Worm (Caenorhabditis elegans) whole organism, young adult: ENCODE results near the gene srx-9.

Experiments
- C17E4.6 ChIP-seq: fragments of 200-800 bp; sonication (Bioruptor generic); IDR thresholded peaks from 2 replicates; pipeline ENCODE4 v1.3.6; 2022; ENCODE audit warnings: missing genetic modification reagents, missing genetic modification characterization, missing compliant biosample characterization
- F37B4.10 ChIP-seq: fragments of 200-800 bp; sonication (Bioruptor generic); IDR thresholded peaks from 2 replicates; pipeline ENCODE4 v1.3.6; 2022; ENCODE audit warnings: missing genetic modification characterization, missing compliant biosample characterization
- F39B2.1 ChIP-seq: fragments of 200-800 bp; sonication (Bioruptor generic); IDR thresholded peaks from 2 replicates; pipeline ENCODE4 v1.3.6; 2022; ENCODE audit warnings: missing genetic modification reagents, missing genetic modification characterization, missing compliant biosample characterization
- F49E8.2 ChIP-seq: sonication (generic microtip); optimal IDR thresholded peaks from 3 replicates; lab custom pipeline; 2017; ENCODE audit warnings: missing genetic modification characterization, mild to moderate bottlenecking, missing compliant biosample characterization, antibody characterized with exemption, moderate library complexity; ENCODE audit not compliant: insufficient read depth
- K12H6.12 ChIP-seq: fragments of 200-800 bp; sonication (Bioruptor generic); optimal IDR thresholded peaks from 2 replicates; lab custom pipeline; 2018; ENCODE audit warnings: mild to moderate bottlenecking, missing genetic modification characterization, missing compliant biosample characterization
- T07F8.4 ChIP-seq: sonication (generic microtip); optimal IDR thresholded peaks from 2 replicates; lab custom pipeline; 2016; ENCODE audit warnings: mild to moderate bottlenecking, missing genetic modification characterization, moderate library complexity, missing compliant biosample characterization
- Y53F4B.3 ChIP-seq: fragments of 200-800 bp; sonication (Bioruptor generic); IDR thresholded peaks from 2 replicates; pipeline ENCODE4 v1.3.6; 2022; ENCODE audit warnings: missing genetic modification reagents, missing genetic modification characterization, missing compliant biosample characterization
- Y56A3A.18 ChIP-seq: fragments of 200-800 bp; sonication (Bioruptor generic); IDR thresholded peaks from 2 replicates; pipeline ENCODE4 v1.3.6; 2022; ENCODE audit warnings: missing genetic modification reagents, missing genetic modification characterization, missing compliant biosample characterization
- Y95B8A.8 ChIP-seq: fragments of 200-800 bp; sonication (Bioruptor generic); IDR thresholded peaks from 2 replicates; pipeline ENCODE4 v1.3.6; 2022; ENCODE audit warnings: missing genetic modification reagents, missing genetic modification characterization, missing compliant biosample characterization
- ZK185.1 ChIP-seq: sonication (generic microtip); optimal IDR thresholded peaks from 2 replicates; lab custom pipeline; 2016; ENCODE audit warnings: mild to moderate bottlenecking, missing genetic modification characterization, missing compliant biosample characterization; ENCODE audit not compliant: poor library complexity, severe bottlenecking
- akir-1 ChIP-seq: fragments of 200-800 bp; sonication (Bioruptor generic); optimal IDR thresholded peaks from 2 replicates; lab custom pipeline; 2018; ENCODE audit warnings: mild to moderate bottlenecking, missing genetic modification characterization, moderate library complexity, missing compliant biosample characterization
- aptf-3 ChIP-seq: fragments of 200-800 bp; sonication (Bioruptor generic); IDR thresholded peaks from 2 replicates; pipeline ENCODE4 v1.3.6; 2022; ENCODE audit warnings: missing genetic modification characterization, missing compliant biosample characterization
- attf-6 ChIP-seq: fragments of 200-800 bp; sonication (Bioruptor generic); IDR thresholded peaks from 2 replicates; pipeline ENCODE4 v1.3.6; 2022; ENCODE audit warnings: missing genetic modification reagents, missing genetic modification characterization, missing compliant biosample characterization
- cebp-2 ChIP-seq: fragments of 200-800 bp; sonication (Bioruptor generic); IDR thresholded peaks from 2 replicates; pipeline ENCODE4 v1.3.6; 2022; ENCODE audit warnings: missing genetic modification characterization, missing compliant biosample characterization
- ceh-100 ChIP-seq: fragments of 200-800 bp; sonication (Bioruptor generic); IDR thresholded peaks from 2 replicates; pipeline ENCODE4 v1.3.6; 2022; ENCODE audit warnings: missing genetic modification reagents, missing genetic modification characterization, missing compliant biosample characterization
- ceh-40 ChIP-seq: fragments of 200-800 bp; sonication (Bioruptor generic); IDR thresholded peaks from 2 replicates; pipeline ENCODE4 v1.3.6; 2022; ENCODE audit warnings: missing genetic modification characterization, missing compliant biosample characterization
- ceh-91 ChIP-seq: fragments of 200-800 bp; sonication (Bioruptor generic); IDR thresholded peaks from 2 replicates; pipeline ENCODE4 v1.3.6; 2022; ENCODE audit warnings: missing genetic modification reagents, missing genetic modification characterization, missing compliant biosample characterization
- dox-1 ChIP-seq: fragments of 200-800 bp; sonication (Bioruptor generic); IDR thresholded peaks from 2 replicates; pipeline ENCODE4 v1.3.6; 2022; ENCODE audit warnings: missing genetic modification reagents, missing genetic modification characterization, missing compliant biosample characterization
- efl-1 ChIP-seq: fragments of 150-350 bp; optimal IDR thresholded peaks from 2 replicates; lab custom pipeline; 2014; ENCODE audit warnings: missing biosample characterization, missing genetic modification reagents, missing genetic modification characterization
- ets-4 ChIP-seq: fragments of 200-800 bp; sonication (Bioruptor generic); optimal IDR thresholded peaks from 2 replicates; lab custom pipeline; 2018; ENCODE audit warnings: mild to moderate bottlenecking, missing genetic modification characterization, missing compliant biosample characterization
- him-1 ChIP-seq: sonication (generic microtip); optimal IDR thresholded peaks from 2 replicates; lab custom pipeline; 2016; ENCODE audit warnings: missing genotype, missing genetic modification reagents, missing genetic modification characterization, missing compliant biosample characterization
- hlh-12 ChIP-seq: sonication (generic microtip); optimal IDR thresholded peaks from 2 replicates; lab custom pipeline; 2016; ENCODE audit warnings: missing genetic modification characterization, missing compliant biosample characterization
- hlh-26 ChIP-seq: fragments of 200-800 bp; sonication (Bioruptor generic); conservative IDR thresholded peaks from 2 replicates; pipeline ENCODE4 v1.3.6; 2022; ENCODE audit warnings: missing genetic modification reagents, missing genetic modification characterization, missing compliant biosample characterization
- hmg-1.2 ChIP-seq: fragments of 200-800 bp; sonication (Bioruptor generic); IDR thresholded peaks from 2 replicates; pipeline ENCODE4 v1.3.6; 2022; ENCODE audit warnings: missing genetic modification reagents, missing genetic modification characterization, missing compliant biosample characterization
- hsf-1 ChIP-seq: fragments of 200-800 bp; sonication (Bioruptor generic); IDR thresholded peaks from 2 replicates; pipeline ENCODE4 v1.3.6; 2022; ENCODE audit warnings: missing genetic modification reagents, missing genetic modification characterization, missing compliant biosample characterization
- lin-40 ChIP-seq: sonication (generic microtip); optimal IDR thresholded peaks from 2 replicates; lab custom pipeline; 2016; ENCODE audit warnings: missing genetic modification characterization, mild to moderate bottlenecking, missing compliant biosample characterization, missing genotype, missing genetic modification reagents
- lir-1 ChIP-seq: fragments of 200-800 bp; sonication (Bioruptor generic); conservative IDR thresholded peaks from 2 replicates; pipeline ENCODE4 v1.3.6; 2022; ENCODE audit warnings: missing genetic modification reagents, missing genetic modification characterization, missing compliant biosample characterization
- madf-8 ChIP-seq: fragments of 200-800 bp; sonication (Bioruptor generic); conservative IDR thresholded peaks from 2 replicates; pipeline ENCODE4 v1.3.6; 2022; ENCODE audit warnings: missing genetic modification reagents, missing genetic modification characterization, missing compliant biosample characterization
- mel-28 ChIP-seq: sonication (generic microtip); optimal IDR thresholded peaks from 2 replicates; lab custom pipeline; 2016; ENCODE audit warnings: borderline replicate concordance, mild to moderate bottlenecking, missing genetic modification characterization, missing compliant biosample characterization
- mxl-1 ChIP-seq: sonication (generic microtip); optimal IDR thresholded peaks from 2 replicates; lab custom pipeline; 2016; ENCODE audit warnings: missing genetic modification characterization, missing compliant biosample characterization
- nfya-2 ChIP-seq: fragments of 200-800 bp; sonication (Bioruptor generic); IDR thresholded peaks from 2 replicates; pipeline ENCODE4 v1.3.6; 2022; ENCODE audit warnings: missing genetic modification reagents, missing genetic modification characterization, missing compliant biosample characterization
- nfyb-1 ChIP-seq: fragments of 200-800 bp; sonication (Bioruptor generic); IDR thresholded peaks from 2 replicates; pipeline ENCODE4 v1.3.6; 2022; ENCODE audit warnings: missing genetic modification reagents, missing genetic modification characterization, missing compliant biosample characterization
- nhr-120 ChIP-seq: fragments of 200-800 bp; sonication (Bioruptor generic); IDR thresholded peaks from 2 replicates; pipeline ENCODE4 v1.3.6; 2022; ENCODE audit warnings: missing genetic modification characterization, missing compliant biosample characterization
- pbrm-1 ChIP-seq: fragments of 200-800 bp; sonication (Bioruptor generic); IDR thresholded peaks from 2 replicates; pipeline ENCODE4 v1.3.6; 2022; ENCODE audit warnings: missing genetic modification reagents, missing genetic modification characterization, missing compliant biosample characterization
- sea-2 ChIP-seq: fragments of 200-800 bp; sonication (Bioruptor generic); IDR thresholded peaks from 2 replicates; pipeline ENCODE4 v1.3.6; 2022; ENCODE audit warnings: missing genetic modification characterization, missing compliant biosample characterization
- snpc-1.1 ChIP-seq: sonication (generic microtip); optimal IDR thresholded peaks from 2 replicates; lab custom pipeline; 2017; ENCODE audit warnings: missing genetic modification characterization, mild to moderate bottlenecking, missing compliant biosample characterization, antibody characterized with exemption, moderate library complexity, missing genotype, missing genetic modification reagents; ENCODE audit not compliant: insufficient read depth
- somi-1 ChIP-seq: fragments of 200-800 bp; sonication (Bioruptor generic); optimal IDR thresholded peaks from 2 replicates; lab custom pipeline; 2018; ENCODE audit warnings: mild to moderate bottlenecking, missing genetic modification characterization, missing compliant biosample characterization
- tbx-9 ChIP-seq: sonication (generic microtip); optimal IDR thresholded peaks from 2 replicates; lab custom pipeline; 2016; ENCODE audit warnings: borderline replicate concordance, missing genetic modification characterization, inconsistent platforms, missing compliant biosample characterization
- xnd-1 ChIP-seq: sonication (generic microtip); optimal IDR thresholded peaks from 2 replicates; lab custom pipeline; 2016; ENCODE audit warnings: missing genotype, missing genetic modification reagents, missing genetic modification characterization, missing compliant biosample characterization
- ztf-22 ChIP-seq: fragments of 200-800 bp; sonication (Bioruptor generic); optimal IDR thresholded peaks from 2 replicates; lab custom pipeline; 2018; ENCODE audit warnings: mild to moderate bottlenecking, missing genetic modification characterization, moderate library complexity, missing compliant biosample characterization
- ztf-28 ChIP-seq: fragments of 200-800 bp; sonication (Bioruptor generic); IDR thresholded peaks from 2 replicates; pipeline ENCODE4 v1.3.6; 2022; ENCODE audit warnings: missing genetic modification reagents, missing genetic modification characterization, missing compliant biosample characterization
- ztf-3 ChIP-seq: fragments of 200-800 bp; sonication (Bioruptor generic); optimal IDR thresholded peaks from 2 replicates; lab custom pipeline; 2018; ENCODE audit warnings: mild to moderate bottlenecking, missing genetic modification characterization, missing compliant biosample characterization
- ztf-6 ChIP-seq: fragments of 200-800 bp; sonication (Bioruptor generic); IDR thresholded peaks from 2 replicates; pipeline ENCODE4 v1.3.6; 2022; ENCODE audit warnings: missing genetic modification reagents, missing genetic modification characterization, missing compliant biosample characterization

srx-9 gene

DNA sequence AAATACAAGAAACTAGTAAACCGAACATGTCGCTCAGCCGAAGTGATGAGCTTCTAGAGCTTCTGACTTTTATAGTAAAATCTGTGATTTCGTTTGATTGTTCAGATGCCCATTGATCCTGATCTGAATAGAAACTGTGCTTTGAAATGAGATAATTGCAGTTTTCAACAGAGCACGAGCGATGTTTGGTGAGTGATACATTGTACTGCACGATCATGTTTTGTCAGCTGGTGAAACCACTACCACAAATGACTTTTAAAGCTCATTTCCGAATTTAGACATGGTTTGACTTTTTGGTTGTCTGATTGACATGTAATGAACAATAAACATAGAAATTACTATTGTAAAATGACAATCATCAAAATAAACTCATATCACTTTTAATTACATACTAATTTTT is 39.8 kb downstream of the srx-9 start, which contains the start of gene tag-293:
TSS of gene tag-293 (minus strand) at position 101 of the 400 bp plus-strand sequence.
- TF ChIP-seq cebp-2 (GFP tag; lab: Robert Waterston, UW): no peak
- TF ChIP-seq ZK185.1 (tag; lab: Kevin White, UChicago): no peak
- TF ChIP-seq ceh-100 (GFP tag; lab: Robert Waterston, UW): no peak
- no peak for TF ChIP-seq ztf-28
- TF ChIP-seq lin-40: no peak
- TF ChIP-seq pbrm-1 (GFP tag; lab: Robert Waterston, UW): no peak
- TF ChIP-seq madf-8 (GFP tag; lab: Robert Waterston, UW): no peak
- TF ChIP-seq hlh-26 (GFP tag; lab: Robert Waterston, UW): no peak
- no peak for TF ChIP-seq nfyb-1 (GFP tag; lab: Robert Waterston, UW)
- no peak for TF ChIP-seq nhr-120 (GFP tag; lab: Robert Waterston, UW)
- TF ChIP-seq ceh-40 (GFP tag; lab: Robert Waterston, UW): no peak
- TF ChIP-seq ceh-91 (GFP tag; lab: Robert Waterston, UW): no peak
- TF ChIP-seq hsf-1 (GFP tag; lab: Robert Waterston, UW): no peak
- no peak for TF ChIP-seq nfya-2 (GFP tag; lab: Robert Waterston, UW)
- TF ChIP-seq T07F8.4 (tag; lab: Kevin White, UChicago): no peak
- no peak for TF ChIP-seq C17E4.6
- TF ChIP-seq snpc-1.1: no peak

DNA sequence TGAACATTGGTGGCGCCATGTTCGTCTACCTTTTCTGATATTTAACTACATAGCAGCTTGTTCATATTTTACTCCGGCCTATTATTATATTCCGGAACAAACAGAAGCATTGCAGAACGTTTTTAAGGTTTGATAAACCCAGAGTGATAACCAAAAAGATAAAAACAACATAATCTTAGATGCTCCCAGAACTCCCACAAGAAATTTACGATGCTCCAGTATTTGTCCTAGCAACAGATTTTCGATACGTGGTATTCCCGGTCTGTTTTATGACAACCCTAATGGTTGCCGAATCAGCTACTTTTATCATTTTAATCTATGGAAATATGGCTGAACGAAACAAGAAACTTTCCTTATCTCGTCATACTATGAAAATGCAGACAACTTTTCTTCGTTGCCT is 41.7 kb downstream of the srx-9 start:
- no peak for TF ChIP-seq aptf-3 (GFP tag; lab: Robert Waterston, UW)
- TF ChIP-seq xnd-1: no peak
- TF ChIP-seq, all 124 proteins: peak for 0

DNA sequence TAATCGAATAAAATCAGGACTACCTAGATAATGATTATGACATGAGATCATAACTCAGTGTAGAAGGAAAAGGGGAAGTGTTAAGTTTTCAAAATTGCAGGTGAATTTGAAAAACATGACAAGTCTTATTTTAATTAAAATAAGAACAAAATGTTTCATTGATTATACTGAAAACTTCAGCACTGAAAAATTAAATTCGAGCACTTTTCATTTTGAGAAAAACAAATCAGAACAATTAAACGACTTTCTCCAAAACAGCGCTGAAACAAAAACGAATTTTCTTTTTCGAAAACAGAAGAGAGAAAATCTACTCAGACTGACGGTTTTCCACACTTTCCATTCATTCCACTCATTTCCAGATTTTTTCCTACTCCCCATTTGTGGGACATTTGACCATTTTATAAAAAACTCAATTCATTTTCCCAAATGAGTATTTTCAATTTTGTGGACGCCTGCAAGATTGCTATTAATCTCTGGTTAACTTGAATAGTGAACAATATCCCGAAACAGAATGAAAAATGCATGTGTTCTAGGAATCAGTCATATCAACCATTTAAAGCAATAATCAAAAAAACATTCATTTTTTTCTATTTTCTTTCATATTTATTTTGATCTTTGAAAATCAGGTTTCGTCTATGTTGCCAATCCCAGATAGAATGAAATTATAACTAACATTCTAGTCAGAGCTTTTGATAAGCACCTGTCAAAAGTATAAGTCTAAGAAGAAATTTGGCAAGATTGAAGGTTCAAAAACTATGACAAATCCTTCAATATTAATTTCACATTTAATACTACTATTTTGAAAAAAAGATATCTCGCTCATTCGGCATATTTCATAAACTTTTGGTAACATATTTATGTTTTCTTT is 42.8 kb downstream of the srx-9 start, which contains the start of the genes srh-231 and srh-275:
TSS of gene srh-231 (minus strand) at position 51 of the 868 bp plus-strand sequence.
TSS of gene srh-275 (plus strand) at position 818 of the 868 bp plus-strand sequence.
- TF ChIP-seq somi-1 (GFP tag; lab: Kevin White, UChicago): no peak
- TF ChIP-seq sea-2 (GFP tag; lab: Robert Waterston, UW): no peak
- TF ChIP-seq ets-4 (GFP tag; lab: Kevin White, UChicago): no peak
- no peak for TF ChIP-seq efl-1 (GFP tag; lab: Kevin White, UChicago)
- no peak for TF ChIP-seq T07F8.4 (tag; lab: Kevin White, UChicago)
- no peak for TF ChIP-seq him-1 (tag; lab: Kevin White, UChicago)
- no peak for TF ChIP-seq xnd-1
- TF ChIP-seq F49E8.2 (tag; lab: Kevin White, UChicago): no peak
- no peak for TF ChIP-seq pbrm-1 (GFP tag; lab: Robert Waterston, UW)
- TF ChIP-seq ceh-40 (GFP tag; lab: Robert Waterston, UW): no peak
- no peak for TF ChIP-seq hlh-12 (tag; lab: Kevin White, UChicago)
- TF ChIP-seq F39B2.1 (GFP tag; lab: Robert Waterston, UW): no peak
- TF ChIP-seq tbx-9: no peak
- TF ChIP-seq nfya-2 (GFP tag; lab: Robert Waterston, UW): no peak
- TF ChIP-seq Y56A3A.18 (GFP tag; lab: Robert Waterston, UW): no peak
- TF ChIP-seq attf-6 (GFP tag; lab: Robert Waterston, UW): no peak
- no peak for TF ChIP-seq akir-1
- TF ChIP-seq ztf-28: no peak
- TF ChIP-seq lin-40: no peak
- no peak for TF ChIP-seq lir-1 (GFP tag; lab: Robert Waterston, UW)

DNA sequence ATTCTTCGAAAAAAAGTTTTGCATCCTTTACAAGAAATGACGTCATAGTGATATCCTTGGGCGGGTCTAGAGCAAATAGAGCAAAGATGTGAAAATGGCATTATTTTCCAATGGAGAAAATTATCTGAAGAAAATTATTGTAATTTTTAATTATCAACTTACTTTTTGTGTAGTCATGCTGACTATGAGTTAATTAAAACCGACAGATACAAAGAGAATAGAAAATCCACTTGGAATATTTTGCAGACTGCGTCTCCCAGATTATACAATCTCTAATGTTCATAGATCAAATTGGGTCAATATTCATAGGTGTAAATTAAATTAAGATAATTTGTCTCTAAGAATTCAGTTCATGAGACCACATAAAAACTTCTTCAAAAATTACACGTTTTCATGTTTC is 45.7 kb downstream of the srx-9 start, which contains the start of gene nhr-149:
TSS of gene nhr-149 (minus strand) at position 101 of the 400 bp plus-strand sequence.
- TF ChIP-seq ztf-6 (GFP tag; lab: Robert Waterston, UW) (no peak), mel-28 (tag; lab: Kevin White, UChicago) (no peak), hmg-1.2 (GFP tag; lab: Robert Waterston, UW) (no peak), sea-2 (GFP tag; lab: Robert Waterston, UW) (no peak), Y53F4B.3 (GFP tag; lab: Robert Waterston, UW) (no peak), Y95B8A.8 (GFP tag; lab: Robert Waterston, UW) (no peak), snpc-1.1 (no peak), F37B4.10 (GFP tag; lab: Robert Waterston, UW) (no peak), K12H6.12 (tag; lab: Kevin White, UChicago) (no peak), ztf-22 (GFP tag; lab: Kevin White, UChicago) (no peak), dox-1 (GFP tag; lab: Robert Waterston, UW) (no peak), mxl-1 (tag; lab: Kevin White, UChicago) (no peak), ztf-3 (no peak), ceh-40 (GFP tag; lab: Robert Waterston, UW) (no peak)
